Fruit fly (Drosophila melanogaster) whole organism, adult: ENCODE measurements around the gene wupA.

Experiments
- CG11617 ChIP-seq: fragments of 200-800 bp; sonication (Bioruptor generic); optimal IDR thresholded peaks from 2 replicates; lab custom pipeline; 2017; ENCODE audit warnings: mild to moderate bottlenecking, missing biosample characterization, missing genetic modification reagents, missing genetic modification characterization
- CG12768 ChIP-seq: fragments of 200-800 bp; sonication (Bioruptor generic); optimal IDR thresholded peaks from 2 replicates; lab custom pipeline; 2017; ENCODE audit warnings: missing biosample characterization, missing genetic modification characterization, mild to moderate bottlenecking, moderate library complexity, missing genetic modification reagents
- CG14711 ChIP-seq: fragments of 200-800 bp; sonication (Bioruptor generic); optimal IDR thresholded peaks from 2 replicates; lab custom pipeline; 2018; ENCODE audit warnings: missing biosample characterization, mild to moderate bottlenecking, missing genetic modification characterization, moderate library complexity
- CG1620 ChIP-seq: fragments of 200-800 bp; sonication (Bioruptor generic); optimal IDR thresholded peaks from 2 replicates; lab custom pipeline; 2016; ENCODE audit warnings: missing biosample characterization, missing genetic modification characterization
- CG33017 ChIP-seq: fragments of 200-800 bp; sonication (Bioruptor generic); optimal IDR thresholded peaks from 2 replicates; lab custom pipeline; 2018; ENCODE audit warnings: missing biosample characterization, mild to moderate bottlenecking, missing genetic modification characterization, moderate library complexity
- CG5204 ChIP-seq: fragments of 200-800 bp; sonication (Bioruptor generic); optimal IDR thresholded peaks from 2 replicates; lab custom pipeline; 2016; ENCODE audit warnings: missing biosample characterization, missing genetic modification characterization
- CG7045 ChIP-seq: fragments of 200-800 bp; sonication (Bioruptor generic); optimal IDR thresholded peaks from 2 replicates; lab custom pipeline; 2017; ENCODE audit warnings: missing biosample characterization, mild to moderate bottlenecking, missing genetic modification characterization
- CG7101 ChIP-seq: fragments of 200-800 bp; sonication (Bioruptor generic); optimal IDR thresholded peaks from 2 replicates; lab custom pipeline; 2018; ENCODE audit warnings: missing biosample characterization, mild to moderate bottlenecking, missing genetic modification characterization, moderate library complexity
- Clk ChIP-seq: fragments of 200-800 bp; sonication (Bioruptor generic); optimal IDR thresholded peaks from 2 replicates; lab custom pipeline; 2017; ENCODE audit warnings: missing biosample characterization, missing genetic modification characterization
- Crg-1 ChIP-seq: fragments of 200-800 bp; sonication (Bioruptor generic); optimal IDR thresholded peaks from 2 replicates; lab custom pipeline; 2016; ENCODE audit warnings: missing biosample characterization, missing genetic modification characterization
- Hr96 ChIP-seq: fragments of 200-800 bp; sonication (Bioruptor generic); optimal IDR thresholded peaks from 2 replicates; lab custom pipeline; 2016; ENCODE audit warnings: missing biosample characterization, missing genetic modification characterization
- Mnt ChIP-seq: fragments of 200-800 bp; sonication (Bioruptor generic); optimal IDR thresholded peaks from 2 replicates; lab custom pipeline; 2016; ENCODE audit warnings: missing biosample characterization, mild to moderate bottlenecking, missing genetic modification characterization
- bab1 ChIP-seq: fragments of 200-800 bp; sonication (Bioruptor generic); optimal IDR thresholded peaks from 3 replicates; lab custom pipeline; 2019; ENCODE audit warnings: missing biosample characterization, mild to moderate bottlenecking, missing genetic modification characterization, moderate library complexity
- cic ChIP-seq: fragments of 200-800 bp; sonication (Bioruptor generic); optimal IDR thresholded peaks from 2 replicates; lab custom pipeline; 2017; ENCODE audit warnings: missing biosample characterization, mild to moderate bottlenecking, missing genetic modification characterization, moderate library complexity
- cnc ChIP-seq, 2 experiments: fragments of >200 bp; optimal IDR thresholded peaks; 2 replicates each; lab custom pipeline; 2017
- kay ChIP-seq: fragments of 200-800 bp; sonication (Bioruptor generic); peaks from one replicate; lab custom pipeline; 2016; ENCODE audit warnings: missing biosample characterization, missing genetic modification characterization, borderline replicate concordance
- ovo ChIP-seq: fragments of 200-800 bp; sonication (Bioruptor generic); optimal IDR thresholded peaks from 2 replicates; lab custom pipeline; 2016; ENCODE audit warnings: missing biosample characterization, missing genetic modification characterization
- pad ChIP-seq: fragments of 200-800 bp; sonication (Bioruptor generic); optimal IDR thresholded peaks from 3 replicates; lab custom pipeline; 2017; ENCODE audit warnings: missing biosample characterization, missing genetic modification characterization, mild to moderate bottlenecking, moderate library complexity, missing genetic modification reagents
- tj ChIP-seq: fragments of 200-800 bp; sonication (Bioruptor generic); optimal IDR thresholded peaks from 3 replicates; lab custom pipeline; 2017; ENCODE audit warnings: missing biosample characterization, mild to moderate bottlenecking, missing genetic modification characterization, moderate library complexity
- toe ChIP-seq: fragments of 200-800 bp; sonication (Bioruptor generic); optimal IDR thresholded peaks from 2 replicates; lab custom pipeline; 2016; ENCODE audit warnings: missing biosample characterization, missing genetic modification characterization

The wupA gene

DNA sequence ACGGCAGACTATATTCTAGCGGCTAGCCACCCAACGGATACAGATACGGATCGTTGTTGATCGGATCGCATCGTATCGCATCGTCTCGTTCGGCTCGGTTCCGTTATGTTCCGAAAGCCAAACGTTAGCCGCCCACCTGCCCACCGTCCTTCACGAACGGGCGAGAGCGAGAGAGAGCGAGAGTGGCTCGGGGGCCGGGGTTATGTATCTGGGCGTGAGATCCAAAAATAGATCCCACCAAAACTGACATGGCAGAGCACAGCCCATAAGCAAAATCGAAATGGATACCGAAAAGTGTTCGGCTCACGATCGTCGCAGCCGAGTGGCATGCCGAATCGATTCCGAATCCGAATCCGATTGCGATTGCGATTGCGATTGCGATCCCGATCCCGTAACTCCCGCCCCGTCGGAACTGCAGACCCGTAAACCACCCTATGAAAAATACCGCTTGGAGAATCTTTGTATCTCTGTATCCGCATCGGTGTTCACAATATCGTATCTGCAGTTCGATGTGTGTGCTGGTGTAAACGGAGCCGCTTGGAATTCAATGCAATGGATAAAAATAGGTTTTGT is at the start of gene wupA:
TSS of gene wupA (minus strand) at position 112 of the 573 bp plus-strand sequence.
- TF ChIP-seq CG11617 (GFP tag; lab: Kevin White, UChicago) (no peak), kay (GFP tag; lab: Kevin White, UChicago) (peak; percentile 9), CG33017 (tag; lab: Kevin White, UChicago) (no peak)

DNA sequence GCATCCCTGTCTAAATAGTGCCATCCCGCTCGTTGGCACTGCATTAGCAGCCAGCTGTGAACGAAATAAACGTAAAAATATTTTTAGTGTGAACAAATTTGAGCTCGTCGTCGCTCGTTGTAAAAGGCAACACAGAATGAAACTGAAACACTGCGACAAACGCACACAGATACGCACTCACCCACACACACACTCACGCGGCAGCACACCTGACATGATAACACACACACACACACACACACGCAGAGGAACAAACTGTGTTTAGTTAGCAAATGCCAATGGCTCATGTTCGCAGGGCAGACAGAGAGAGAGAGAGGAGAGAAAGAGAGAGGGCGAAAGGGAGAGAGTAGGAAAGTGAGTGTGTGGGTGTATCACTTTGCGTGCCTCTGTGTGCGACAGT is 42.2 kb upstream of the wupA start:
- TF ChIP-seq bab1 (GFP tag; lab: Kevin White, UChicago) (no peak), Hr96 (GFP tag; lab: Kevin White, UChicago) (no peak), kay (GFP tag; lab: Kevin White, UChicago) (no peak)

DNA sequence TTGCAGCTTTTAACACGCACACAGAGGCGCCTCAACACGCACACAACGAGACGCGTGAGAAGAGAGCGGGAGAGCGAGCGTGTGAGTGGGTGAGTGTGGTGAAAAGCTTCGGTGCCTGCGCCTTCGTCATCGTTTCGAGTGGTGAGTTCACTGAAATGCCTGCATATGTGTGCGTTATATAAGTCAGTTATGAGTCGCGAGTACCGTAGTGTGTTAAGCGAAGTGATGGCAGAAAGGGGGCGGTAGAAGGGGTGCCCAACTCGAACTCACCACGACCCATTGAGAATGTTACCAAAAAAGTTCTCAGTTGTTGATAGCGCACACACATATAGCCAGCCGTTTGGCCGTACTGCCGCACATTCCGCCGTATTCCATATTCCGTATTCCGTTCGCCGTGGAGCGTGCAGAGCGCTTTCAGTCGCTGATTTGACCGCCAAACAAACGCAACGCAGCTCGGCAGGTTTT is 38.3 kb upstream of the wupA start, which contains the start of gene Frq1:
TSS of gene Frq1 (plus strand) at position 415 of the 465 bp plus-strand sequence.
- TF ChIP-seq CG7101 (no peak), CG33017 (tag; lab: Kevin White, UChicago) (no peak), bab1 (GFP tag; lab: Kevin White, UChicago) (no peak), ovo (no peak), CG12768 (GFP tag; lab: Kevin White, UChicago) (no peak), cnc (optimal IDR thresholded peaks at IDR 0.05; lab: Kevin White, UChicago) (no peak), Crg-1 (GFP tag; lab: Kevin White, UChicago) (no peak), CG1620 (GFP tag; lab: Kevin White, UChicago) (no peak), cic (no peak), CG5204 (GFP tag; lab: Kevin White, UChicago) (no peak), CG11617 (GFP tag; lab: Kevin White, UChicago) (no peak), toe (no peak), pad (GFP tag; lab: Kevin White, UChicago) (no peak)

DNA sequence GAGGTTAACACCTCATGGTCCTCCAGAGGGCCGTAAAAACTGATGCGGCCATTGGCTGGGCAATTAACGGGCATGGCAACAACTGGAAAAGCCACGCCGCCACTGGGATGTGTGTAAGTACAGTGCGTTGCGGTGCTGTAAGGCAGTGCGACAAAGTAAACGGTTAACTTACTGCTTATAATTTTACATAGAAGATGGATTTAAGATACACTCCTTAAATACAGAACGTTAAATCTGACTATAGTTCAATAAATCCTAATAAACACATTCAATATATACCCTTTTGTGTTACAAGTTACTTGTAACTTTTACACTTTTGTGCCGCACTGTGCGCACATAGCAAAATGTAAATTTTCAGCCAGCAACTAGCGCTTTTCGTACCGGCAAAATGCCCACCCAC is 36.3 kb upstream of the wupA start:
- TF ChIP-seq Hr96 (GFP tag; lab: Kevin White, UChicago) (no peak), bab1 (GFP tag; lab: Kevin White, UChicago) (no peak), cic (no peak), CG33017 (tag; lab: Kevin White, UChicago) (no peak), CG7045 (GFP tag; lab: Kevin White, UChicago) (no peak), toe (no peak), tj (GFP tag; lab: Kevin White, UChicago) (no peak), Mnt (GFP tag; lab: Kevin White, UChicago) (no peak), CG7101 (no peak), CG12768 (GFP tag; lab: Kevin White, UChicago) (no peak), CG11617 (GFP tag; lab: Kevin White, UChicago) (no peak), Crg-1 (GFP tag; lab: Kevin White, UChicago) (no peak), CG1620 (GFP tag; lab: Kevin White, UChicago) (no peak), pad (GFP tag; lab: Kevin White, UChicago) (no peak), CG14711 (tag; lab: Kevin White, UChicago) (no peak), ovo (no peak), cnc (optimal IDR thresholded peaks at IDR 0.05; lab: Kevin White, UChicago) (no peak), Clk (GFP tag; lab: Kevin White, UChicago) (no peak)

DNA sequence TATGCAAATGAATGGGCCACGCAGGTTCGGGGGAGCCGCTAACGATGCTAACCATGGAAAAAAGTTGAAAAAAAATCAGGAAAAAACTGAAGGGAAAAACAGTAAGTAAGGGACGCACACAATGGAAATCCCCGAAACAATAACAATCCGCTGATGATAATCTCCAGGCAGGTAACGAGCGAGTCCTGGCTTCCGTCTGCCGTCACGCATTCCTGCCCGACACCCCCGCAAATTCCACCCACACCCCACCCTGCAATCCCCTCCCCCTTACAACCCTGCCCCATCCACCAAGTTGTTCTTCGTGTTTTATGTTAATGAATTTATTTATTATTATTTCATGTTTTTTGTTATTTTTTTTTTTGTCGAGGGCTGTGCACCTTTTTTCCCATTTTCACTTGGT is 34.6 kb upstream of the wupA start:
- TF ChIP-seq cnc (optimal IDR thresholded peaks at IDR 0.05; lab: Kevin White, UChicago) (no peak), CG5204 (GFP tag; lab: Kevin White, UChicago) (no peak), CG7045 (GFP tag; lab: Kevin White, UChicago) (no peak), CG14711 (tag; lab: Kevin White, UChicago) (no peak), Crg-1 (GFP tag; lab: Kevin White, UChicago) (no peak), CG1620 (GFP tag; lab: Kevin White, UChicago) (no peak)

DNA sequence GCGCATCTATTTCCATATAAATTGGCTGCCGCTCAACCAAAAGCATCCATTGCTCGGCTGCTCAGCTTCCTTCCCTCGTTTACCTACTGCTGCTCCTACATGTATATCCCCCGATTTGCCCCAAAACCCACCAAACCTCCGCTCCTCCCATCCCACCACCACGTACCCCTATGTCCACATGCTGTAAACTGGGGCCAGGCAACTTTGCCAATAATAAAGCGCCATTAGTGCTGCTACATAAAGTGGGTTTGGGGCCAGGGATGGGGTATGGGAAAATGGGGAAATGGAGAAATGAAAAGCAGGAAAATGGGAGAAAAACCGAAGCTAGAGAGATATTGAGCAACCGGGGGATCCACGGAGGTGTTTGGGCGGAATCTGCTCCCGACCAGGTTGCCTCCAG is 32.6 kb upstream of the wupA start:
- TF ChIP-seq toe = no peak
- TF ChIP-seq CG7045 (GFP tag; lab: Kevin White, UChicago) = no peak
- no peak for TF ChIP-seq CG14711 (tag; lab: Kevin White, UChicago)
- no peak for TF ChIP-seq CG11617 (GFP tag; lab: Kevin White, UChicago)
- no peak for TF ChIP-seq CG12768 (GFP tag; lab: Kevin White, UChicago)
- TF ChIP-seq bab1 (GFP tag; lab: Kevin White, UChicago) = no peak
- no peak for TF ChIP-seq Clk (GFP tag; lab: Kevin White, UChicago)
- no peak for TF ChIP-seq Hr96 (GFP tag; lab: Kevin White, UChicago)
- no peak for TF ChIP-seq Mnt (GFP tag; lab: Kevin White, UChicago)
- no peak for TF ChIP-seq kay (GFP tag; lab: Kevin White, UChicago)

DNA sequence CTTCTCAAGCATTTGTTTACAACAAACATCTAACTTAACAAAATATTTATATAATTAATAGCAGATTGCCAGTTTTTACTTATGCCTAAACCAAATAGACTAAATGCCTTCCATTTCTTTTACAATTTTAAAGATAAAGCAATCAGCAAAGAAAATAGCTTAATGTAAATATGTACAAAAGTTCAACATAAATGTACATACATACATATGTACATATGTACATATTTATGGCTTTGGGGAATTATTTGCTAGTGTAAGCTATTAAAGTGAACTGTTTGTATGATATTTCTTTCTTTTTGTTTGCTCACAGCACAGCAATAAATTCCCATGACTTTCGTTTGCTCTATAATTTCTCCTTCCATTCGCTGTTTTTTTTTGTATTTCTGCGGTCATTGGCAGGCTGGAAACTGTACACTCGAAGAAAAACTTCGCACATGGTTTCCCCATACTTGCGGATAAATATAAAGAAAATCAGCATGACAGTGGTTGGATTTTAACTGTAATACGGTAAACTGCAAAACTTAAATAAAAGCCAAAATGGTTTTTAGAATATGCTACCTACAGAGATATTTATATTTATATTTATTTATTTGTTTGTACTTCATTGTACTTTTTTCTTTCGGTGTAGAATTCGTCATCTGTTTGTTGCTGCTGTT is 24.3 kb upstream of the wupA start:
- TF ChIP-seq CG1620 (GFP tag; lab: Kevin White, UChicago) = no peak
- no peak for TF ChIP-seq CG7101
- TF ChIP-seq cnc (optimal IDR thresholded peaks at IDR 0.05; lab: Kevin White, UChicago) = no peak
- no peak for TF ChIP-seq pad (GFP tag; lab: Kevin White, UChicago)
- TF ChIP-seq Crg-1 (GFP tag; lab: Kevin White, UChicago) = no peak
- no peak for TF ChIP-seq CG7045 (GFP tag; lab: Kevin White, UChicago)
- TF ChIP-seq CG11617 (GFP tag; lab: Kevin White, UChicago) = no peak
- TF ChIP-seq kay (GFP tag; lab: Kevin White, UChicago) = no peak
- no peak for TF ChIP-seq cic
- no peak for TF ChIP-seq Clk (GFP tag; lab: Kevin White, UChicago)
- TF ChIP-seq ovo = no peak
- TF ChIP-seq CG33017 (tag; lab: Kevin White, UChicago) = no peak
- TF ChIP-seq toe = no peak
- no peak for TF ChIP-seq CG5204 (GFP tag; lab: Kevin White, UChicago)
- TF ChIP-seq CG14711 (tag; lab: Kevin White, UChicago) = no peak
- TF ChIP-seq tj (GFP tag; lab: Kevin White, UChicago) = no peak
